Fruit fly (Drosophila melanogaster): ENCODE measurements around the gene yin.

The yin gene

DNA sequence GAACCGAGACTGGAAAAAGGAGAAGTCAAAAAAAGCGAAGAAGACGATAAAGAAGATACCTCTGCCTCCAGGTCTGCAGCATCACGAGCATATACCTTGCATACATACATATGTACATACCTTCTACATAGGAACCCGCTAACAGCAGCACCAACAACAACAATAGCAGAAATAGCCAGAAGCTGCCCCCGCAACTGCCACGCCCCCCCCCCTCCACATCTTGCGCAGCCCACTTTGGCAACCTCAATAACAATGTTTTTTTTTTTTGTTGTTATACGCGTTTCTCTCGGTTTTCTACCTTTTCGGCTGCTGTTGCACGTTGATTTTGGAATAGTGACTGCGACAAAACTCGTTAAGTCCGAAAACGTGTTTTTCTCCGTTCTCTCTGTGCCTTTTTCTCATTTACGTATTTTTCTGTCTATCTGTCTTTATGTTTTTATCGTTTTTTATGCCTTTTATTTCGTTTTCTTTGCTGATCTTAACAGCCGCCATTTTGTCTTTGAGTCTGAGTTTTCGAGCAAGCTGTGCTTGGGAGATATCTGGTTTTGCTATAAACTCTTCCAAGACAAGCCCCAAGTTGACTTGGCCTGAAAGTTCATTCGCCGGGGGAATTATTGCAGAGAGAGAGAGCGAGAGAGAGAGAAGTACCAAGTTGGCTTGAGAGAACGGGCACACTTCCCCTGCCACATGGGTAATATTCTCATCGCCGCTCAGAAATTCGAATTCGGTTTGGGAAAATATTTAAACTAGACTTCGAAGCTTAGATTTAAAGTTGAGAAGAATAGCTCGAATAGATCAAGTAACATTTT is 36.6 kb downstream of the yin start (continued):
- TF ChIP-seq CG6276 (GFP tag; optimal IDR thresholded peaks at IDR 0.05) (peak; percentile 53), CG8319 (GFP tag; optimal IDR thresholded peaks at IDR 0.05) (no peak), Smox (GFP tag; optimal IDR thresholded peaks at IDR 0.05) (no peak), Eip93F (GFP tag; optimal IDR thresholded peaks at IDR 0.05) (no peak), dsx (GFP tag; optimal IDR thresholded peaks at IDR 0.05; ENCODE audit: poor library complexity, severe bottlenecking) (peak; percentile 52), topi (GFP tag; optimal IDR thresholded peaks at IDR 0.05) (no peak), CG6163 (GFP tag; IDR thresholded peaks at IDR 0.05) (peak; percentile 72), achi (GFP tag; optimal IDR thresholded peaks at IDR 0.05) (no peak), Blimp-1 (GFP tag; optimal IDR thresholded peaks at IDR 0.05) (no peak), CG8119 (GFP tag; IDR thresholded peaks at IDR 0.05) (peak; percentile 59; the same call in 2 of the 3 replicates), CG1621 (tag; optimal IDR thresholded peaks at IDR 0.05) (peak; percentile 56), CG6854 (GFP tag; optimal IDR thresholded peaks at IDR 0.05) (no peak), CG10631 (GFP tag; optimal IDR thresholded peaks at IDR 0.05) (no peak), vri (GFP tag; optimal IDR thresholded peaks at IDR 0.05) (no peak), CG11294 (GFP tag; IDR thresholded peaks at IDR 0.05) (no peak), Eip78C (GFP tag) (peak; percentile 70), Ets96B (tag; optimal IDR thresholded peaks at IDR 0.05) (peak; percentile 50), Hr39 (GFP tag; optimal IDR thresholded peaks at IDR 0.05) (no peak), CG34406 (GFP tag; optimal IDR thresholded peaks at IDR 0.05) (peak; percentile 6), Hr38 (GFP tag; optimal IDR thresholded peaks at IDR 0.05) (no peak), CG15336 (GFP tag; IDR thresholded peaks at IDR 0.05) (peak; percentile 68; the same call in 1 of the 2 replicates), CG11762 (GFP tag; optimal IDR thresholded peaks at IDR 0.05; ENCODE audit: insufficient read depth) (no peak), esn (GFP tag; optimal IDR thresholded peaks at IDR 0.05) (no peak), Sox102F (GFP tag; optimal IDR thresholded peaks at IDR 0.05) (no peak), cyc (GFP tag; optimal IDR thresholded peaks at IDR 0.05) (no peak), CG3919 (GFP tag; optimal IDR thresholded peaks at IDR 0.05) (no peak), CG8632 (GFP tag; optimal IDR thresholded peaks at IDR 0.05) (no peak), Hr4 (GFP tag; optimal IDR thresholded peaks at IDR 0.05) (no peak), svp (GFP tag) (no peak), Sox14 (GFP tag; optimal IDR thresholded peaks at IDR 0.05) (no peak), CG11902 (GFP tag; optimal IDR thresholded peaks at IDR 0.05) (no peak), Sox15 (GFP tag; optimal IDR thresholded peaks at IDR 0.05) (no peak)

DNA sequence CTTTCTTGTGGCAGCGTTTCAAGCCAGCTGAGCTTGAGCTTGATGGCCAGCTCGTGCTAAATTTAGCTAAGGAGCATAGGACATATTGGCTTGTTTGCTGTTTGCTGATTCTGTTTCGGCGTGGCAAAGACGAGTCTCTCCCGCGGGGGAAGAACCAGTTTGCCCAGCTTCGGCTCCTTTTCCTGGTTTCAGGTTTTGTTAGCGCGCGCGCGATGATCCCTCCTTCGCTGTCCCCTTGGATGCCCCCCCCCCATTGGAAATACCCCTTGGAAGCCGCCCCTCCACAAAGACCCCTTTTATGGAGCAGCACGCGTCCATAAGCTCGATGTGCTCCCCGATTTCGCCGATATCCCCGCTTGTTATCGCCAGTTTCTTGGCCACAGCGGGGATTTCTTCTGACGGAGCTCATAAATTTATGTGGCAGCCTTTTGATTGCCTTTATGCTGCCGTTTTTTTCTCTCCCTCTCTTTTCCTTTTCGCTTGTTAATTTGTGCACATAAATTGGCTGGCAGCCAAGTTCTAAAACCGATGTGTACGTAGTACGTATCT is 38.6 kb downstream of the yin start:
- TF ChIP-seq CG34406 (GFP tag; optimal IDR thresholded peaks at IDR 0.05) (no peak), Eip75B (GFP tag; optimal IDR thresholded peaks at IDR 0.05) (no peak), CG6276 (GFP tag; optimal IDR thresholded peaks at IDR 0.05) (no peak), CG6854 (GFP tag; optimal IDR thresholded peaks at IDR 0.05) (peak; percentile 93), ss (GFP tag; optimal IDR thresholded peaks at IDR 0.05) (peak; percentile 8 to 27), Lpt (GFP tag; optimal IDR thresholded peaks at IDR 0.05) (peak; percentile 24), acj6 (GFP tag; optimal IDR thresholded peaks at IDR 0.05) (no peak), CG6808 (GFP tag; optimal IDR thresholded peaks at IDR 0.05) (peak; percentile 32), Gug (GFP tag; IDR thresholded peaks at IDR 0.05) (0 out of 2 replicates have a peak, but pooled peaks have one; percentile 8), Hr38 (GFP tag; optimal IDR thresholded peaks at IDR 0.05) (no peak)

DNA sequence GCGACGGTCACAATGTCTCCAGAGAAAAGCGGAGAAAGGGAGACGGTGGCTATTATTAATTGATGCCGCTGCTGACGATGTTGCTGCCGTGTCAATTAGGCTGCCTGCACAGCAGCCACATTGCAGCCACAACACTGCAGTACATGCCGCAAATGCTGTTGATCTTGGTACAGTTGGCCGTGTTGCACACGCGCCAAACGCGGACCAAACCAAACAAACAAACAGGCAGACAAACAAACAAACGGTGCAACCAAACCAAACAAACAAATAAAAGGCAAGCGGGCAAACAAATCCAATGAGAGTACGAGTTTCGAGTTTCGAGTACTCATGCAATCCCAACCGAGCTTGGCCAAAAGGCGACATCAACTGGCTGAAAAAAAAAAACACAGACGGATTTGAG is 39.5 kb downstream of the yin start:
- TF ChIP-seq lz (GFP tag; optimal IDR thresholded peaks at IDR 0.05) (no peak), fkh (GFP tag; optimal IDR thresholded peaks at IDR 0.05) (peak; percentile 61)

Data from whole organism, prepupa.